Fruit fly (Drosophila melanogaster) ovary, adult (tissue): ENCODE measurements around the gene pns.

ENCODE experiments used
- CG17801 ChIP-seq: fragments of 200-800 bp; optimal IDR thresholded peaks from 2 replicates; lab custom pipeline; 2019; ENCODE audit warnings: missing biosample characterization, mild to moderate bottlenecking, missing genetic modification characterization, moderate library complexity; ENCODE audit not compliant: partially characterized antibody

The pns gene

dm6 chr3L:1536487-1537337 lies at the start of gene pns, which contains the start of gene CG12091:
pns (plus strand) TSS chr3L:1537137.
CG12091 (minus strand) TSS chr3L:1536835.
- peak; percentile 57 for TF ChIP-seq CG17801

DNA sequence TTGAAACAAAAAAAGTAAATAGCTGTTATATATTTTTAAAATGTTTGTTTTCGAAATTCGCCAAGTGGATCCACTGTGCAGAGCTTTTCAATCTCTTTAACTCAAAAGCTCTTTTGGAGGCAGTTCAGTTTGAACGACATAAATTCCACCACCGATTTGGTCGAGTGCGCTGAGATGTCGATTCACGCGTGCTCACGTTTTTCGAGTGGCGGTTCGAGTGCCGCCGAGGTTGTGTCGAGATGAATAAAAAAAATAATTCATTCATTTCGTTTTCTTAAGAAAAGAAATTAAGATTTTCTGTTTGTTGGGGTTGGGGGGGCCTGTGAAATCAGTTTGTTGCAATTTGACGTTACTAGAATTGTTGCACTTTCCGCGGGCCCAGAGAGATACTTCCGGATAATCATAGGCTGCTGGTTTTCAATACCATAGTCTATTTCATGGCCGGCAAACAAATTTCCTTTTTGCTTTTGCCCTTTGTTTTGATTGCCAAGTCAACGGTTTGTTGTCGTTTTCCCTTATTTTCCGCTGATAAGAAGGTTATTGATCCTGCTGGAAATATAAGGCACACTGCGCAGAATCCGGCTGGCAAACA lies 48.2 kb upstream of the pns start:
- no peak for TF ChIP-seq CG17801

dm6 chr3L:1489523-1489922 lies 47.4 kb upstream of the pns start, which contains the start of gene stet:
stet (minus strand) TSS chr3L:1489547.
- TF ChIP-seq CG17801 = no peak

DNA sequence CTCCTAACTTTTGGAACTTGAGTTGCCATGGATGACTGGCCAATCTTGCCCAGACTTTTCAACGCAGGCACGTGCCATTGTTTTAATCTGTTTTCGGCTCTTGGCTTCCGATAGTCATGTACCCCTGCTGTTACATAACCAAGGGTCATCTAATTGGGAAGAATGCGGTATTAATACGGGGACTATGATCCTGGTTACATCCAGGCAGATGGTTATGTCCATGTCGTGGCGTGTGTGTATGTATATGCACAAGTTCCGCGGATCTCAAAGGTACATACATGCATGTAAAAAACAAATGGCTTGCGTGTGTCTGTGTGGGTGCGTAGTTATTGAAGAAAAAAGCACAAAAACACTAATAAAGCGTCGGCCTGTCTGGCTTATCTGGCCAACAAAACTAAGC lies 41.1 kb upstream of the pns start:
- no peak for TF ChIP-seq CG17801

DNA sequence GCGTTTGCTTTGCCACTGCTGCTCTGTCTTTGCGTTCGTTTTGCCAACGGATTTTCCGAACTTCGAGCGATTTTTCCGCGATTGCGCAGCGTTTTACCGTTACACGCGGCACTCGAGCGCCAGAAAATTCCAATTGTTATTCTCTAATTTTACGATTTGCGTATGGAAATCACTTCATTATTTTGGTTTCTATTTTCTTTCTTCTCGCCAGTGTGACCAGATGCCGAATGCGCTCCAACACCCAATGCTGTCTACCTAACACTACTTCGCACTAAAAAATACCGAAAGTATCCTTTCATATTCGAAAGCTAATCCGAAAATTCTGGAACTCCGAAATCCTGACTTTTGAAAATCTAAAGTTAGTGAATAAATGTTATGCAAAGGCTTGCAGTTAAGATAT lies 40.5 kb upstream of the pns start, which contains the start of gene CG12084:
CG12084 (minus strand) TSS at position 236 of the 400 bp plus-strand sequence.
- no peak for TF ChIP-seq CG17801

- TF ChIP-seq CG17801 = peak; percentile 31
These were observed 34.6 kb upstream of the pns start, which contains the start of the genes hfp and Psa for dm6 chr3L:1502086-1502893. hfp (minus strand) TSS chr3L:1502590. Psa (plus strand) TSS chr3L:1502843.

- TF ChIP-seq CG17801 = peak; percentile 84
These were observed 21.0 kb upstream of the pns start for dm6 chr3L:1515820-1516540.

DNA sequence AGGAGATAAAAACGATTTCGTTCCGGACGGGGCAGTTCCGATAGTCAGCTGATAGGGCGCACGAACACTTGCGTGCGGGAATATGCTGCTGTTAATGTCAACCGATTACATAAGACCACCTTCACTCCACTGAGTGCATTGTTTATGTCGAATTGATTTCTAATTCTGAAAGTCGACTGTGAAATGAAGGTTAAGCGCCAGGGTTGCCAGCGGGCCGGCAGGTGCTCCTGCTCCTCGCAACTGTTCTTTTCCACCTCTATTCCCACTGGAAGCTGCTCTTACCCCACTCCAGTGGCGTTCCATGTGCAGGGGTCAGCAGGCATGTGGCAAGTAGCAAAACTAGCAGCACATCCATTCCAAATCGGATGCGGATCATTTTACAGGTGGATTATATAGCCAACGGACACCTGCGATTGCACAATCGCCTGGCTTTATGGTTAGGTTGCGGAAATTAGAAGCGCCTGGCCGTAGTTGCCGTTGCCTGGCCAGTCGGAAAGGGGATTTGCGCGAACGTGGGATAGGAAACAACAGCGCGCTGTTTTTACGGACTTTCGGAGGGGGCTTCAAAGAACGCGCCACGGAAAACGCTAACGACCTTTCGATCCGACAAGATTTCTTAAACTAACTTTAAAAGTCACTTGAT lies 20.2 kb upstream of the pns start, which contains the start of gene cue:
cue (minus strand) TSS at position 641 of the 643 bp plus-strand sequence.
- no peak for TF ChIP-seq CG17801

DNA sequence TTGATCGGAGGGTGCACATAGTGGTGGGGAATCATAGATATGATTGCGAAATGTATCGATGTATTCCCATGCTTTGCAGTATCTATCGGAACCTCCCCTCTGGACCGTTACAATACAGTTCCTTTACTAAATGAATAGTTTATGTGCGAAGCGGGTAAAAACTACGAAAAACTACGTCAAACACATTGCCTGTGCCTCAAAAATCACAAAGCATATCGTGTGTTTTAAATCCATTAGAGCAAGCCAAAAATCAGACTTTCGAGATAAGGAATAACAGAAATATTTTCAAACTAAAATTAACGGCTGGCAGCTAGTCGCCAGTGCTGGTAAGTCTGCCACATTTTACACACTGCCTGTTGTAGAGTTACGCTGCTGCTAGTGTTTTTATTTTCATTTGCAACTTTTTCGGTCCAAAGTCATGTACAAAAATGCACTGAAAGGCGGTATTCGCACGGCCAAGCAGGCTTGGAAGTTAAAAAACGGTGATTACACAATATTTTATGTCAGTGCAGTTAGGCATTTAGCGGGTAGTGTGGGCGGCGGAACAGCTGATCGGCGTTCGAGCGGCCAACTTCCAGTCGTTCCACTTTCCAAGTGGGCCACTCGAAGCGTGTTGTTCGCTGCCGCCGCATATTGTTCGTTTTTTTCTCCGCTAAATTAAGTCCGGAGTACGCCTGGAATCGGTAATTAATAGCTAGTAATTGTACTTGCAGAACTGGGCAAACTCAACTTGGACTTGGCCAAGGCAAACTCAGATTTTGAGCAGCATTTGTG lies 19.5 kb upstream of the pns start:
- TF ChIP-seq CG17801 = peak; percentile 9

DNA sequence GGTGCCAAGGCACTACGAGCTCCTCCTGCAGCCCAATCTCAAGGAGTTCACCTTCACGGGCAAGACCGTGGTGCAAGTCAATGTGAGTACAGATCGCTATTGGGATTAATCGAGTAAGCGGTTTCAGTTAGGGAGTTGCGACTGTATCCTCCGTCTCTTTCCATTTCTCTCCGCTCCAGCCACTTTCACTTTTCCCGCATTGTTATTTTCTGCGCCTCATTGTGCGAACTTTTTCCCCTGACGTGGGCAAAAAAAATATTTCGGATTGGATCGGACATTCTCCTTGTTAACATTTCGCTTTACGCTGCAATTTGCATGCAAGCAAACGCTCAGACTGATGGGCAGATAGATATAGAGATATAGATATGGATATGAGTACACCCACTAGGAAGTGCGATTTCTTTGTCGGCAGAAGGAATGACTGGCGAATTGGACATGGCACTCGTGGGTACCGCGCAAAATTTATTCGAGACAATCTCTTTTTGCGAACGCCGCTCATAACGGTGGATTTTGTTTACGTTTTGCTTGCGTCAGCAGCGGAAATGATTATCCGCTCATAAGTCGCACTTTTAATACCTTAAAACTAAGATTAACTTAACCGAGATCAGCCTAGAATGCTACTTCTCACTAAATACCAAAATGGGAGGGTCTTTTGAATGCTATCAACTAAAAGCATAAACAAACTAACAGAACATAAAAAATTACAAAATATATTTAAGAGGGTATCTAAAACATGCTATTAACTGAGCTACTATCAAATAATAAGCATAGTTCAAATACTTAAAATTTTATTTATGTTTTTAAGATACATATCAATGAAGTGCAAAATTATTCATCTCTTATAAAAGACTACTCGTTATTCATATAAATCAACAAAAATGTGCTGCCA lies 18.0 kb upstream of the pns start:
- TF ChIP-seq CG17801 = peak; percentile 52

DNA sequence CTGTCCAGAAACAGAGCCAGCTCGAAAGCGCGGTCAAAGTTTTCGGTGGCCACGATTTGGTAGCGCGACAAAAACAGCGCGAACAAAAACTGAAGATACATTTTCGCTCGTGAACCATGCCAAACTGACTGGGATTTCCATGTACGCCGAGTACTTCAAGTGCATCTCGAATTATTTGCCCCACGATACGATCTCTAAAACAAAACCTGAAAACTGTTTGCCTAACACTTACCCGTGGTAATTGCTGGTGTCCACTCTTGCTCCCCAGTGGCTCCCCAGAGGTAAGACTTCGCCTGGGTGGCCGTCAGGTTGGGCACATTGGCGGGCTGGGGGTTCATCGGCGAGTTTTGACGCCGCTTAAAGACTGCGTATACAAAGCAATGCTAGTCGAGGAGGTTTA lies 5.8 kb upstream of the pns start, which contains the start of gene Ir62a:
Ir62a (minus strand) TSS at position 101 of the 400 bp plus-strand sequence.
- no peak for TF ChIP-seq CG17801

dm6 chr3L:1533699-1534431 lies 3.1 kb upstream of the pns start, which contains the start of gene Iml1:
Iml1 (minus strand) TSS chr3L:1534034.
- TF ChIP-seq CG17801 = peak; percentile 7

DNA sequence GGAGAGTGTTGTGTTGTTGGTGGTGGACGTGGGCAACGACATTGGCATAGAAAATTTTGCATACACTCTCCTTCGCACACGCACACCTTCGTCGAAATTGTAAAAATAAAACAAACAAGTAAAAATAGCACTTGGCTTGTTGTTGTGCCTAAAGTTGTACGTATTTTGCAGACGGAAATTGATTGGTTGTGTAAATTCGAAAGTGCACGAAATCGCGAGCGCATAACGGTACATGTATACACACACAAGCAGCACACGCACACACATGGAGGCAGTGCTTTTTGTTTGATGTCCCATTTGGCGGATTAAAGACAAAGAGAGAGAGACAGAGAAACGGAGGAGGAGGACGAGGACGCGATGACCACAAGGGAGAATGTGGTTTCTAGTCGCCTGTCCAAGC lies 416 bp downstream of the pns start:
- no peak for TF ChIP-seq CG17801
